Worm (Caenorhabditis elegans) whole organism, mixed stage, embryonic: Measurements from ENCODE around the gene rnf-113.
A peak's percentile ranks its signal among the peaks of the same experiment; 100 is the strongest.

ENCODE experiments used
- M03D4.4 ChIP-seq: sonication (generic microtip); optimal IDR thresholded peaks from 2 replicates; lab custom pipeline; 2017; ENCODE audit warnings: mild to moderate bottlenecking, missing genetic modification characterization, missing compliant biosample characterization
- bed-3 ChIP-seq: fragments of 200-800 bp; sonication (Bioruptor generic); optimal IDR thresholded peaks from 3 replicates; lab custom pipeline; 2018; ENCODE audit warnings: mild to moderate bottlenecking, missing genetic modification characterization, moderate library complexity, missing compliant biosample characterization
- blmp-1 ChIP-seq: fragments of 150-350 bp; optimal IDR thresholded peaks from 2 replicates; lab custom pipeline; 2014; ENCODE audit warnings: missing biosample characterization, missing genetic modification characterization
- ceh-39 ChIP-seq: fragments of 150-350 bp; optimal IDR thresholded peaks from 2 replicates; lab custom pipeline; 2014; ENCODE audit warnings: missing biosample characterization, missing genetic modification characterization
- ceh-43 ChIP-seq: fragments of 200-800 bp; sonication (Bioruptor generic); optimal IDR thresholded peaks from 2 replicates; lab custom pipeline; 2018; ENCODE audit warnings: mild to moderate bottlenecking, missing genetic modification characterization, moderate library complexity, missing compliant biosample characterization
- ceh-83 ChIP-seq: fragments of 200-800 bp; sonication (Bioruptor generic); optimal IDR thresholded peaks from 2 replicates; lab custom pipeline; 2018; ENCODE audit warnings: mild to moderate bottlenecking, missing genetic modification characterization, missing compliant biosample characterization
- ces-1 ChIP-seq: fragments of 150-350 bp; optimal IDR thresholded peaks from 2 replicates; lab custom pipeline; 2014; ENCODE audit warnings: missing biosample characterization, missing genetic modification reagents, missing genetic modification characterization
- cnd-1 ChIP-seq: fragments of 200-800 bp; sonication (Bioruptor generic); optimal IDR thresholded peaks from 2 replicates; lab custom pipeline; 2018; ENCODE audit warnings: mild to moderate bottlenecking, missing genetic modification characterization, missing compliant biosample characterization
- drap-1 ChIP-seq: fragments of 200-800 bp; sonication (Bioruptor generic); optimal IDR thresholded peaks from 3 replicates; lab custom pipeline; 2018; ENCODE audit warnings: mild to moderate bottlenecking, missing genetic modification characterization, missing compliant biosample characterization
- elt-1 ChIP-seq: sonication (generic microtip); optimal IDR thresholded peaks from 2 replicates; lab custom pipeline; 2017; ENCODE audit warnings: missing genetic modification characterization, mild to moderate bottlenecking, missing compliant biosample characterization, antibody characterized with exemption, moderate library complexity, borderline replicate concordance; ENCODE audit not compliant: insufficient read depth
- elt-3 ChIP-seq: fragments of 150-350 bp; optimal IDR thresholded peaks from 2 replicates; lab custom pipeline; 2014; ENCODE audit warnings: missing biosample characterization, missing genetic modification characterization
- flh-1 ChIP-seq: fragments of 200-800 bp; sonication (Bioruptor generic); optimal IDR thresholded peaks from 2 replicates; lab custom pipeline; 2018; ENCODE audit warnings: mild to moderate bottlenecking, missing genetic modification characterization, moderate library complexity, missing compliant biosample characterization
- ham-2 ChIP-seq: fragments of 200-800 bp; sonication (Bioruptor generic); optimal IDR thresholded peaks from 2 replicates; lab custom pipeline; 2018; ENCODE audit warnings: mild to moderate bottlenecking, missing genetic modification characterization, missing compliant biosample characterization
- hlh-1 ChIP-seq: fragments of 150-350 bp; optimal IDR thresholded peaks from 2 replicates; lab custom pipeline; 2014; ENCODE audit warnings: missing biosample characterization, missing genetic modification reagents, missing genetic modification characterization
- lin-13 ChIP-seq: fragments of 150-350 bp; optimal IDR thresholded peaks from 2 replicates; lab custom pipeline; 2014; ENCODE audit warnings: missing biosample characterization, missing genetic modification characterization
- lin-32 ChIP-seq: fragments of 200-800 bp; sonication (Bioruptor generic); optimal IDR thresholded peaks from 2 replicates; lab custom pipeline; 2018; ENCODE audit warnings: mild to moderate bottlenecking, missing genetic modification characterization, missing compliant biosample characterization
- lsy-2 ChIP-seq: fragments of 150-350 bp; optimal IDR thresholded peaks from 2 replicates; lab custom pipeline; 2014; ENCODE audit warnings: missing biosample characterization, missing genetic modification characterization
- mab-5 ChIP-seq: fragments of 150-350 bp; optimal IDR thresholded peaks from 2 replicates; lab custom pipeline; 2014; ENCODE audit warnings: missing biosample characterization, missing genetic modification characterization
- mep-1 ChIP-seq: fragments of 150-350 bp; optimal IDR thresholded peaks from 2 replicates; lab custom pipeline; 2017; ENCODE audit warnings: missing biosample characterization, missing genetic modification reagents, missing genetic modification characterization, inconsistent platforms
- mls-2 ChIP-seq: sonication (generic microtip); optimal IDR thresholded peaks from 2 replicates; lab custom pipeline; 2016; ENCODE audit warnings: mild to moderate bottlenecking, missing genetic modification characterization, moderate library complexity, missing compliant biosample characterization
- nhr-12 ChIP-seq: fragments of 150-350 bp; optimal IDR thresholded peaks from 2 replicates; lab custom pipeline; 2014; ENCODE audit warnings: missing biosample characterization, missing genetic modification characterization
- nhr-2 ChIP-seq: fragments of 150-350 bp; optimal IDR thresholded peaks from 2 replicates; lab custom pipeline; 2014; ENCODE audit warnings: missing biosample characterization, missing genetic modification characterization
- nhr-237 ChIP-seq: fragments of 150-350 bp; optimal IDR thresholded peaks from 2 replicates; lab custom pipeline; 2014; ENCODE audit warnings: missing biosample characterization, missing genetic modification characterization
- nhr-28 ChIP-seq: fragments of 150-350 bp; optimal IDR thresholded peaks from 2 replicates; lab custom pipeline; 2014; ENCODE audit warnings: missing biosample characterization, missing genetic modification characterization
- nhr-76 ChIP-seq: sonication (generic microtip); optimal IDR thresholded peaks from 2 replicates; lab custom pipeline; 2017; ENCODE audit warnings: missing biosample characterization, missing genetic modification characterization
- pha-4 ChIP-seq: fragments of 150-350 bp; optimal IDR thresholded peaks from 2 replicates; lab custom pipeline; 2018; ENCODE audit warnings: missing biosample characterization, missing genetic modification reagents, missing genetic modification characterization
- sem-2 ChIP-seq: fragments of 200-800 bp; sonication (Bioruptor generic); optimal IDR thresholded peaks from 2 replicates; lab custom pipeline; 2018; ENCODE audit warnings: mild to moderate bottlenecking, missing genetic modification characterization, missing compliant biosample characterization
- snpc-4 ChIP-seq: fragments of 150-350 bp; optimal IDR thresholded peaks from 2 replicates; lab custom pipeline; 2014; ENCODE audit warnings: missing biosample characterization, missing genetic modification characterization
- sptf-1 ChIP-seq: sonication (generic microtip); optimal IDR thresholded peaks from 2 replicates; lab custom pipeline; 2017; ENCODE audit warnings: mild to moderate bottlenecking, missing genetic modification characterization, moderate library complexity, missing compliant biosample characterization
- tbx-8 ChIP-seq: fragments of 200-800 bp; sonication (Bioruptor generic); optimal IDR thresholded peaks from 2 replicates; lab custom pipeline; 2018; ENCODE audit warnings: mild to moderate bottlenecking, missing genetic modification characterization, moderate library complexity, missing compliant biosample characterization
- unc-120 ChIP-seq: sonication (generic microtip); optimal IDR thresholded peaks from 2 replicates; lab custom pipeline; 2017; ENCODE audit warnings: missing genetic modification characterization, missing compliant biosample characterization; ENCODE audit not compliant: poor library complexity, severe bottlenecking
- unc-39 ChIP-seq: fragments of 150-350 bp; optimal IDR thresholded peaks from 2 replicates; lab custom pipeline; 2014; ENCODE audit warnings: missing biosample characterization, missing genetic modification characterization
- unc-62 ChIP-seq: fragments of 150-350 bp; optimal IDR thresholded peaks from 2 replicates; lab custom pipeline; 2014; ENCODE audit warnings: missing biosample characterization, missing genetic modification reagents, missing genetic modification characterization
- zip-8 ChIP-seq: fragments of 150-350 bp; optimal IDR thresholded peaks from 2 replicates; lab custom pipeline; 2014; ENCODE audit warnings: missing biosample characterization, missing genetic modification characterization
- ztf-11 ChIP-seq: fragments of 150-350 bp; optimal IDR thresholded peaks from 2 replicates; lab custom pipeline; 2014; ENCODE audit warnings: missing biosample characterization, missing genetic modification characterization

Gene rnf-113

ce11 chrIII:10769693-10770092, 12.3 kb upstream of the rnf-113 start:
- TF ChIP-seq ceh-83 (GFP tag; lab: Kevin White, UChicago) (no peak), ceh-39 (tag; lab: Kevin White, UChicago) (no peak)
- TF ChIP-seq, all 35 proteins: peak for 0

- TF ChIP-seq drap-1 (GFP tag; lab: Kevin White, UChicago) (no peak), M03D4.4 (no peak), cnd-1 (tag; lab: Kevin White, UChicago) (no peak), lsy-2 (tag; lab: Kevin White, UChicago) (no peak), ztf-11 (tag; lab: Kevin White, UChicago) (no peak), unc-39 (no peak), elt-3 (tag; lab: Kevin White, UChicago) (no peak), ham-2 (no peak), flh-1 (GFP tag; lab: Kevin White, UChicago) (no peak), bed-3 (no peak), tbx-8 (GFP tag; lab: Kevin White, UChicago) (no peak), nhr-237 (no peak), lin-32 (GFP tag; lab: Kevin White, UChicago) (no peak), nhr-12 (tag; lab: Kevin White, UChicago) (no peak), elt-1 (no peak)
- TF ChIP-seq, all 35 proteins: peak for 0
Measured at ce11 chrIII:10763032-10763431, 5.6 kb upstream of the rnf-113 start, which contains the start of gene dpy-28. Gene dpy-28 (plus strand): TSS chrIII:10763131.

ce11 chrIII:10759050-10760023, 1.9 kb upstream of the rnf-113 start, which contains the start of gene tasp-1:
Gene tasp-1 (plus strand): TSS chrIII:10759307.
- TF ChIP-seq ceh-83 (GFP tag; lab: Kevin White, UChicago), result peak; percentile 93
- TF ChIP-seq unc-120, result peak; percentile 97
- TF ChIP-seq pha-4, result peak; percentile 100
- TF ChIP-seq ztf-11 (tag; lab: Kevin White, UChicago), result peak; percentile 99
- TF ChIP-seq mab-5 (tag; lab: Kevin White, UChicago), result peak; percentile 81
- TF ChIP-seq sptf-1, result peak; percentile 99
- peak; percentile 94 for TF ChIP-seq lsy-2 (tag; lab: Kevin White, UChicago)
- peak; percentile 88 for TF ChIP-seq elt-3 (tag; lab: Kevin White, UChicago)
- TF ChIP-seq bed-3, result peak; percentile 88
- no peak for TF ChIP-seq snpc-4 (tag; lab: Kevin White, UChicago)
- peak; percentile 99 for TF ChIP-seq nhr-12 (tag; lab: Kevin White, UChicago)
- peak; percentile 71 for TF ChIP-seq nhr-2 (tag; lab: Kevin White, UChicago)
- TF ChIP-seq ceh-43 (GFP tag; lab: Kevin White, UChicago), result peak; percentile 93
- TF ChIP-seq nhr-237, result peak; percentile 99
- TF ChIP-seq flh-1 (GFP tag; lab: Kevin White, UChicago), result peak; percentile 73
- peak; percentile 98 for TF ChIP-seq M03D4.4
- peak; percentile 91 for TF ChIP-seq ces-1 (GFP tag; lab: Kevin White, UChicago)
- TF ChIP-seq zip-8, result no peak
- TF ChIP-seq ham-2, result peak; percentile 90
- peak; percentile 91 for TF ChIP-seq nhr-28 (tag; lab: Kevin White, UChicago)
- peak; percentile 99 for TF ChIP-seq drap-1 (GFP tag; lab: Kevin White, UChicago)
- TF ChIP-seq elt-1, result peak; percentile 72
- peak; percentile 98 for TF ChIP-seq cnd-1 (tag; lab: Kevin White, UChicago)
- TF ChIP-seq tbx-8 (GFP tag; lab: Kevin White, UChicago), result peak; percentile 97
- TF ChIP-seq ceh-39 (tag; lab: Kevin White, UChicago), result peak; percentile 99
- peak; percentile 99 for TF ChIP-seq mls-2 (tag; lab: Kevin White, UChicago)
- peak; percentile 87 for TF ChIP-seq nhr-76 (tag; lab: Kevin White, UChicago)
- TF ChIP-seq lin-32 (GFP tag; lab: Kevin White, UChicago), result peak; percentile 87
- peak; percentile 100 for TF ChIP-seq lin-13 (tag; lab: Kevin White, UChicago)
- peak; percentile 96 for TF ChIP-seq unc-62
- peak; percentile 100 for TF ChIP-seq mep-1 (tag; lab: Kevin White, UChicago)
- peak; percentile 96 for TF ChIP-seq unc-39
- peak; percentile 72 for TF ChIP-seq blmp-1 (tag; lab: Kevin White, UChicago)
- TF ChIP-seq sem-2 (GFP tag; lab: Kevin White, UChicago), result peak; percentile 74
- TF ChIP-seq hlh-1 (tag; lab: Kevin White, UChicago), result peak; percentile 94
- TF ChIP-seq, all 35 proteins: peak for 33
